Fruit fly (Drosophila melanogaster) S2 (cell line): ENCODE results near the gene CG11842.

Experiments
- CG8478 ChIP-seq: fragments of >200 bp; optimal IDR thresholded peaks from 2 replicates; lab custom pipeline; 2018
- CTCF ChIP-seq, 2 experiments: fragments of >200 bp; optimal IDR thresholded peaks; 2 replicates each; lab custom pipeline; 2018

DNA sequence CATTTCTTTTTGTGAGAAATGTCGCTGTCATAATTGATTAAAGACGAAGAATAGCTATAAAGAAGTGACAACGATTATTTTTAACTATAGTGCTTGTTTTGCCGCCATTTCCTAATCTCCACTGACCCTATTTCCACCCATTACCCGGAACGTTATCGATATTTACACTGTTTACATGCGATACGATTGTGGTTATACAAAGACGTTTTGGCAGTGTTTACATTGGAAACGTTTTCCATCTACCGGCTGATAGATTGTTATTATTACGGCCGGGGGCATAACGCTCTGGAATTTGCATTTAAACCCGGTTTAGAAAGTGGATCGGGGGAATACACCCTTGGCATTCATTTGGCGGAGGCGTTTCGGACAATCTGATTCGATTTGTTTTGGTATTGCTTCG lies 13.8 kb downstream of the CG11842 start:
- no peak for TF ChIP-seq CG8478 (lab: Kevin White, UChicago)
- TF ChIP-seq CTCF (optimal IDR thresholded peaks at IDR 0.05; lab: Kevin White, UChicago) = no peak
